Fruit fly (Drosophila melanogaster) whole organism, prepupa: ENCODE measurements around the gene Tsp.

Source experiments
- CG10631 ChIP-seq: fragments of 200-800 bp; sonication (Bioruptor generic); optimal IDR thresholded peaks from 2 replicates; lab custom pipeline; 2016; ENCODE audit warnings: missing biosample characterization, missing genetic modification characterization
- CG10669 ChIP-seq: fragments of 200-800 bp; sonication (Bioruptor generic); optimal IDR thresholded peaks from 3 replicates; lab custom pipeline; 2018; ENCODE audit warnings: missing biosample characterization, mild to moderate bottlenecking, missing genetic modification characterization, moderate library complexity
- CG11294 ChIP-seq: fragments of 200-800 bp; sonication (Bioruptor generic); IDR thresholded peaks from 2 replicates; pipeline ENCODE4 v1.3.6; 2022; ENCODE audit warnings: missing biosample characterization, missing genetic modification characterization
- CG11762 ChIP-seq: fragments of 200-800 bp; sonication (Bioruptor generic); optimal IDR thresholded peaks from 3 replicates; lab custom pipeline; 2016; ENCODE audit warnings: missing biosample characterization, missing genetic modification characterization; ENCODE audit not compliant: insufficient read depth
- CG15336 ChIP-seq: fragments of 200-800 bp; sonication (Bioruptor generic); IDR thresholded peaks from 2 replicates; pipeline ENCODE4 v1.3.6; 2022; ENCODE audit warnings: missing biosample characterization, missing genetic modification characterization
- CG3032 ChIP-seq: fragments of 200-800 bp; optimal IDR thresholded peaks from 2 replicates; lab custom pipeline; 2019; ENCODE audit warnings: missing biosample characterization, mild to moderate bottlenecking, missing genetic modification characterization, moderate library complexity
- CG3919 ChIP-seq: fragments of 200-800 bp; sonication (Bioruptor generic); optimal IDR thresholded peaks from 3 replicates; lab custom pipeline; 2016; ENCODE audit warnings: missing biosample characterization, missing genetic modification characterization
- CG4318 ChIP-seq: fragments of 200-800 bp; sonication (Bioruptor generic); optimal IDR thresholded peaks from 3 replicates; lab custom pipeline; 2017; ENCODE audit warnings: missing biosample characterization, mild to moderate bottlenecking, missing genetic modification characterization
- CG6854 ChIP-seq: fragments of 200-800 bp; sonication (Bioruptor generic); optimal IDR thresholded peaks from 2 replicates; lab custom pipeline; 2017; ENCODE audit warnings: missing biosample characterization, mild to moderate bottlenecking, missing genetic modification characterization
- CG8119 ChIP-seq: fragments of 200-800 bp; sonication (Bioruptor generic); IDR thresholded peaks from 3 replicates; pipeline ENCODE4 v1.3.6; 2022; ENCODE audit warnings: missing biosample characterization, missing genetic modification characterization
- CG8319 ChIP-seq: fragments of 200-800 bp; sonication (Bioruptor generic); optimal IDR thresholded peaks from 3 replicates; lab custom pipeline; 2016; ENCODE audit warnings: missing biosample characterization, missing genetic modification characterization
- CG8632 ChIP-seq: fragments of 200-800 bp; sonication (Bioruptor generic); optimal IDR thresholded peaks from 3 replicates; lab custom pipeline; 2016; ENCODE audit warnings: missing biosample characterization, missing genetic modification characterization
- CG9139 ChIP-seq: fragments of 200-800 bp; sonication (Bioruptor generic); optimal IDR thresholded peaks from 3 replicates; lab custom pipeline; 2017; ENCODE audit warnings: missing biosample characterization, mild to moderate bottlenecking, missing genetic modification characterization
- Eip78C ChIP-seq: fragments of 200-800 bp; sonication (Bioruptor generic); peaks from one replicate; lab custom pipeline; 2016; ENCODE audit warnings: missing biosample characterization, missing genetic modification characterization
- Eip93F ChIP-seq: fragments of 200-800 bp; sonication (Bioruptor generic); optimal IDR thresholded peaks from 2 replicates; lab custom pipeline; 2016; ENCODE audit warnings: missing biosample characterization, mild to moderate bottlenecking, missing genetic modification characterization
- Ets21C ChIP-seq: fragments of 200-800 bp; sonication (Bioruptor generic); optimal IDR thresholded peaks from 3 replicates; lab custom pipeline; 2016; ENCODE audit warnings: missing biosample characterization, missing genetic modification characterization
- Hr39 ChIP-seq: fragments of 200-800 bp; sonication (Bioruptor generic); optimal IDR thresholded peaks from 2 replicates; lab custom pipeline; 2016; ENCODE audit warnings: missing biosample characterization, missing genetic modification characterization
- Hr4 ChIP-seq: fragments of 200-800 bp; sonication (Bioruptor generic); optimal IDR thresholded peaks from 3 replicates; lab custom pipeline; 2016; ENCODE audit warnings: missing biosample characterization, missing genetic modification characterization
- Lpt ChIP-seq: fragments of 200-800 bp; sonication (Bioruptor generic); optimal IDR thresholded peaks from 3 replicates; lab custom pipeline; 2016; ENCODE audit warnings: missing biosample characterization, missing genetic modification characterization
- Smox ChIP-seq: fragments of 200-800 bp; sonication (Bioruptor generic); optimal IDR thresholded peaks from 3 replicates; lab custom pipeline; 2016; ENCODE audit warnings: missing biosample characterization, missing genetic modification characterization
- Sox102F ChIP-seq: fragments of 200-800 bp; sonication (Bioruptor generic); optimal IDR thresholded peaks from 2 replicates; lab custom pipeline; 2016; ENCODE audit warnings: missing biosample characterization, mild to moderate bottlenecking, missing genetic modification characterization
- Sox14 ChIP-seq: fragments of 200-800 bp; sonication (Bioruptor generic); optimal IDR thresholded peaks from 3 replicates; lab custom pipeline; 2016; ENCODE audit warnings: missing biosample characterization, missing genetic modification characterization
- cyc ChIP-seq: fragments of 200-800 bp; sonication (Bioruptor generic); optimal IDR thresholded peaks from 3 replicates; lab custom pipeline; 2016; ENCODE audit warnings: missing biosample characterization, missing genetic modification characterization
- dsx ChIP-seq: fragments of 200-800 bp; optimal IDR thresholded peaks from 3 replicates; lab custom pipeline; 2019; ENCODE audit warnings: missing biosample characterization, mild to moderate bottlenecking, missing genetic modification characterization, moderate library complexity; ENCODE audit not compliant: poor library complexity, severe bottlenecking
- fd59A ChIP-seq: fragments of 200-800 bp; sonication (Bioruptor generic); optimal IDR thresholded peaks from 2 replicates; lab custom pipeline; 2017; ENCODE audit warnings: missing biosample characterization, mild to moderate bottlenecking, missing genetic modification characterization, missing genetic modification reagents
- fd85E ChIP-seq: fragments of 200-800 bp; sonication (Bioruptor generic); optimal IDR thresholded peaks from 3 replicates; lab custom pipeline; 2016; ENCODE audit warnings: missing biosample characterization, missing genetic modification characterization
- fkh ChIP-seq: fragments of 200-800 bp; sonication (Bioruptor generic); optimal IDR thresholded peaks from 3 replicates; lab custom pipeline; 2017; ENCODE audit warnings: missing biosample characterization, mild to moderate bottlenecking, missing genetic modification characterization, moderate library complexity
- net ChIP-seq: fragments of 200-800 bp; sonication (Bioruptor generic); optimal IDR thresholded peaks from 3 replicates; lab custom pipeline; 2016; ENCODE audit warnings: missing biosample characterization, missing genetic modification characterization
- pdm3 ChIP-seq: fragments of 200-800 bp; sonication (Bioruptor generic); optimal IDR thresholded peaks from 3 replicates; lab custom pipeline; 2016; ENCODE audit warnings: missing biosample characterization, missing genetic modification characterization
- spab ChIP-seq: fragments of 200-800 bp; sonication (Bioruptor generic); optimal IDR thresholded peaks from 2 replicates; lab custom pipeline; 2017; ENCODE audit warnings: missing biosample characterization, mild to moderate bottlenecking, missing genetic modification characterization, missing genetic modification reagents
- svp ChIP-seq: fragments of 200-800 bp; sonication (Bioruptor generic); peaks from one replicate; lab custom pipeline; 2016; ENCODE audit warnings: missing biosample characterization, missing genetic modification characterization
- vri ChIP-seq: fragments of 200-800 bp; sonication (Bioruptor generic); optimal IDR thresholded peaks from 3 replicates; lab custom pipeline; 2016; ENCODE audit warnings: missing biosample characterization, mild to moderate bottlenecking, missing genetic modification characterization

Gene Tsp

dm6 chr2L:6683992-6684882 lies 24.6 kb downstream of the Tsp start, which contains the start of gene Nhe3 (continued):
- no peak for TF ChIP-seq fd85E (GFP tag; lab: Kevin White, UChicago)
- TF ChIP-seq CG9139 (GFP tag; lab: Kevin White, UChicago) = no peak
- TF ChIP-seq CG10631 = no peak
- TF ChIP-seq dsx (GFP tag; lab: Kevin White, UChicago) = no peak
- peak; percentile 73 for TF ChIP-seq Ets21C
- peak; percentile 32 for TF ChIP-seq pdm3 (GFP tag; lab: Kevin White, UChicago)
- peak; percentile 86 for TF ChIP-seq Hr39 (GFP tag; lab: Kevin White, UChicago)
- peak; percentile 84 for TF ChIP-seq Sox14 (GFP tag; lab: Kevin White, UChicago)
- no peak for TF ChIP-seq Smox
- no peak for TF ChIP-seq CG10669 (GFP tag; lab: Kevin White, UChicago)
- TF ChIP-seq svp = peak; percentile 87
- no peak for TF ChIP-seq net
- TF ChIP-seq CG6854 (GFP tag; lab: Kevin White, UChicago) = peak; percentile 9
- TF ChIP-seq vri (GFP tag; lab: Kevin White, UChicago) = peak; percentile 63
- TF ChIP-seq CG8632 (GFP tag; lab: Kevin White, UChicago) = peak; percentile 73
- peak; percentile 61; the same call in 1 of the 2 replicates for TF ChIP-seq CG15336 (GFP tag; lab: Robert Waterston, UW)
- TF ChIP-seq CG3032 (tag; lab: Kevin White, UChicago) = peak; percentile 71
- TF ChIP-seq Lpt (GFP tag; lab: Kevin White, UChicago) = no peak
- no peak; the same call in 2 of the 3 replicates for TF ChIP-seq CG8119 (GFP tag; lab: Robert Waterston, UW)
- no peak for TF ChIP-seq CG3919 (GFP tag; lab: Kevin White, UChicago)
- TF ChIP-seq Eip78C (GFP tag; lab: Kevin White, UChicago) = peak; percentile 94
- peak; percentile 27 for TF ChIP-seq fd59A (GFP tag; lab: Kevin White, UChicago)
- no peak for TF ChIP-seq CG4318 (GFP tag; lab: Kevin White, UChicago)
- peak; percentile 25 for TF ChIP-seq Eip93F (GFP tag; lab: Kevin White, UChicago)

- TF ChIP-seq CG8119 (GFP tag; lab: Robert Waterston, UW) (no peak), fkh (peak; percentile 45)
Observed at dm6 chr2L:6682909-6683308, 26.0 kb downstream of the Tsp start.

dm6 chr2L:6677453-6677852 lies 31.4 kb downstream of the Tsp start, which contains the start of gene Nse1:
Nse1 (minus strand) TSS chr2L:6677625.
- TF ChIP-seq CG4318 (GFP tag; lab: Kevin White, UChicago) (no peak), Sox14 (GFP tag; lab: Kevin White, UChicago) (no peak), CG11294 (GFP tag; lab: Robert Waterston, UW) (no peak), Sox102F (GFP tag; lab: Kevin White, UChicago) (no peak)

- TF ChIP-seq CG11762 (GFP tag; lab: Kevin White, UChicago) (no peak), spab (GFP tag; lab: Kevin White, UChicago) (no peak), CG8319 (GFP tag; lab: Kevin White, UChicago) (no peak), Hr4 (GFP tag; lab: Kevin White, UChicago) (no peak), cyc (no peak)
Observed at dm6 chr2L:6676535-6676934, 32.4 kb downstream of the Tsp start, which contains the start of gene cort. cort (minus strand) TSS chr2L:6676635.
